Worm (Caenorhabditis elegans): ENCODE results near the gene Y39H10A.1.

The Y39H10A.1 gene

ce11 chrV:3776086-3776589 lies 9.1 kb downstream of the Y39H10A.1 start, which contains the start of gene cysl-3:
cysl-3 (minus strand) TSS chrV:3776136.
- TF ChIP-seq nhr-237 (tag; optimal IDR thresholded peaks at IDR 0.05) (no peak), ztf-11 (tag; optimal IDR thresholded peaks at IDR 0.05) (no peak), ces-1 (GFP tag; optimal IDR thresholded peaks at IDR 0.05) (no peak), ceh-43 (GFP tag; optimal IDR thresholded peaks at IDR 0.05) (no peak), snpc-4 (tag; optimal IDR thresholded peaks at IDR 0.05) (no peak), flh-1 (GFP tag; optimal IDR thresholded peaks at IDR 0.05) (no peak), mep-1 (tag; optimal IDR thresholded peaks at IDR 0.05) (no peak)

- no peak for TF ChIP-seq nhr-28 (tag; optimal IDR thresholded peaks at IDR 0.05)
- TF ChIP-seq blmp-1 (tag; optimal IDR thresholded peaks at IDR 0.05) = no peak
- no peak for TF ChIP-seq drap-1 (GFP tag; optimal IDR thresholded peaks at IDR 0.05)
- no peak for TF ChIP-seq mep-1 (tag; optimal IDR thresholded peaks at IDR 0.05)
- no peak for TF ChIP-seq unc-39 (tag; optimal IDR thresholded peaks at IDR 0.05)
- TF ChIP-seq tbx-8 (GFP tag; optimal IDR thresholded peaks at IDR 0.05) = no peak
- no peak for TF ChIP-seq M03D4.4 (tag; optimal IDR thresholded peaks at IDR 0.05)
- no peak for TF ChIP-seq sptf-1 (tag; optimal IDR thresholded peaks at IDR 0.05)
- TF ChIP-seq ceh-43 (GFP tag; optimal IDR thresholded peaks at IDR 0.05) = no peak
- TF ChIP-seq nhr-12 (tag; optimal IDR thresholded peaks at IDR 0.05) = no peak
- TF ChIP-seq unc-120 (tag; optimal IDR thresholded peaks at IDR 0.05; ENCODE audit: poor library complexity, severe bottlenecking) = no peak
- TF ChIP-seq elt-3 (tag; optimal IDR thresholded peaks at IDR 0.05) = no peak
- TF ChIP-seq lin-13 (tag; optimal IDR thresholded peaks at IDR 0.05) = no peak
- no peak for TF ChIP-seq ces-1 (GFP tag; optimal IDR thresholded peaks at IDR 0.05)
Observed at ce11 chrV:3776946-3777345, 9.9 kb downstream of the Y39H10A.1 start.

- no peak for TF ChIP-seq flh-1 (GFP tag; optimal IDR thresholded peaks at IDR 0.05)
- TF ChIP-seq nhr-76 (tag; optimal IDR thresholded peaks at IDR 0.05) = no peak
- no peak for TF ChIP-seq lin-13 (tag; optimal IDR thresholded peaks at IDR 0.05)
- no peak for TF ChIP-seq mls-2 (tag; optimal IDR thresholded peaks at IDR 0.05)
- no peak for TF ChIP-seq sptf-1 (tag; optimal IDR thresholded peaks at IDR 0.05)
- no peak for TF ChIP-seq unc-62 (GFP tag; optimal IDR thresholded peaks at IDR 0.05)
- no peak for TF ChIP-seq ztf-11 (tag; optimal IDR thresholded peaks at IDR 0.05)
- TF ChIP-seq nhr-2 (tag; optimal IDR thresholded peaks at IDR 0.05) = no peak
- no peak for TF ChIP-seq unc-39 (tag; optimal IDR thresholded peaks at IDR 0.05)
- no peak for TF ChIP-seq pha-4 (tag; optimal IDR thresholded peaks at IDR 0.05)
- TF ChIP-seq cnd-1 (tag; optimal IDR thresholded peaks at IDR 0.05) = no peak
- no peak for TF ChIP-seq tbx-8 (GFP tag; optimal IDR thresholded peaks at IDR 0.05)
- no peak for TF ChIP-seq ceh-43 (GFP tag; optimal IDR thresholded peaks at IDR 0.05)
- TF ChIP-seq blmp-1 (tag; optimal IDR thresholded peaks at IDR 0.05) = no peak
- TF ChIP-seq snpc-4 (tag; optimal IDR thresholded peaks at IDR 0.05) = no peak
Observed at ce11 chrV:3784167-3784734, 17.2 kb downstream of the Y39H10A.1 start, which contains the start of gene R08F11.1. R08F11.1 (minus strand) TSS chrV:3784217.

ce11 chrV:3788538-3788937 lies 21.5 kb downstream of the Y39H10A.1 start:
- no peak for TF ChIP-seq tbx-8 (GFP tag; optimal IDR thresholded peaks at IDR 0.05)
- TF ChIP-seq snpc-4 (tag; optimal IDR thresholded peaks at IDR 0.05) = no peak
- TF ChIP-seq lin-13 (tag; optimal IDR thresholded peaks at IDR 0.05) = no peak
- TF ChIP-seq cnd-1 (tag; optimal IDR thresholded peaks at IDR 0.05) = no peak
- no peak for TF ChIP-seq nhr-12 (tag; optimal IDR thresholded peaks at IDR 0.05)

- TF ChIP-seq M03D4.4 (tag; optimal IDR thresholded peaks at IDR 0.05) (no peak), sptf-1 (tag; optimal IDR thresholded peaks at IDR 0.05) (no peak), mab-5 (tag; optimal IDR thresholded peaks at IDR 0.05) (no peak), zip-8 (tag; optimal IDR thresholded peaks at IDR 0.05) (no peak), snpc-4 (tag; optimal IDR thresholded peaks at IDR 0.05) (no peak), ceh-43 (GFP tag; optimal IDR thresholded peaks at IDR 0.05) (no peak), nhr-2 (tag; optimal IDR thresholded peaks at IDR 0.05) (no peak), unc-120 (tag; optimal IDR thresholded peaks at IDR 0.05; ENCODE audit: poor library complexity, severe bottlenecking) (no peak), elt-1 (tag; optimal IDR thresholded peaks at IDR 0.05; ENCODE audit: borderline replicate concordance, insufficient read depth) (no peak), unc-39 (tag; optimal IDR thresholded peaks at IDR 0.05) (no peak), ham-2 (GFP tag; optimal IDR thresholded peaks at IDR 0.05) (no peak), unc-62 (GFP tag; optimal IDR thresholded peaks at IDR 0.05) (no peak), lsy-2 (tag; optimal IDR thresholded peaks at IDR 0.05) (no peak), ceh-83 (GFP tag; optimal IDR thresholded peaks at IDR 0.05) (no peak), nhr-12 (tag; optimal IDR thresholded peaks at IDR 0.05) (no peak), cnd-1 (tag; optimal IDR thresholded peaks at IDR 0.05) (no peak), elt-3 (tag; optimal IDR thresholded peaks at IDR 0.05) (no peak), ces-1 (GFP tag; optimal IDR thresholded peaks at IDR 0.05) (no peak)
Observed at ce11 chrV:3789770-3790169, 22.8 kb downstream of the Y39H10A.1 start, which contains the start of gene R08F11.7. R08F11.7 (plus strand) TSS chrV:3790070.

Measured in whole organism, mixed stage, embryonic.